Worm (Caenorhabditis elegans) whole organism, late embryonic: ENCODE measurements around the gene F21H7.3.

Experiments
- C38D4.7 ChIP-seq: fragments of 200-800 bp; sonication (Bioruptor generic); optimal IDR thresholded peaks from 2 replicates; lab custom pipeline; 2018; ENCODE audit warnings: mild to moderate bottlenecking, missing genetic modification characterization, moderate library complexity, missing compliant biosample characterization
- K02D7.2 ChIP-seq: sonication (generic microtip); optimal IDR thresholded peaks from 2 replicates; lab custom pipeline; 2017; ENCODE audit warnings: mild to moderate bottlenecking, missing genetic modification characterization, missing compliant biosample characterization
- K09A11.1 ChIP-seq: sonication (generic microtip); optimal IDR thresholded peaks from 2 replicates; lab custom pipeline; 2017; ENCODE audit warnings: antibody characterized with exemption, mild to moderate bottlenecking, missing genetic modification characterization, missing compliant biosample characterization; ENCODE audit not compliant: insufficient read depth
- T23F11.4 ChIP-seq: fragments of 200-800 bp; sonication (Bioruptor generic); optimal IDR thresholded peaks from 2 replicates; lab custom pipeline; 2018; ENCODE audit warnings: mild to moderate bottlenecking, missing genetic modification characterization, missing compliant biosample characterization
- Y22D7AL.16 ChIP-seq: sonication (generic microtip); optimal IDR thresholded peaks from 2 replicates; lab custom pipeline; 2016; ENCODE audit warnings: missing genetic modification characterization, missing compliant biosample characterization
- ahr-1 ChIP-seq: sonication (generic microtip); optimal IDR thresholded peaks from 2 replicates; lab custom pipeline; 2016; ENCODE audit warnings: missing genetic modification characterization, missing compliant biosample characterization
- ama-1 ChIP-seq: fragments of 150-350 bp; optimal IDR thresholded peaks from 2 replicates; lab custom pipeline; 2014
- ceh-14 ChIP-seq: sonication (generic microtip); optimal IDR thresholded peaks from 2 replicates; lab custom pipeline; 2016; ENCODE audit warnings: missing genotype, missing genetic modification characterization, missing compliant biosample characterization
- ceh-18 ChIP-seq: sonication (generic microtip); optimal IDR thresholded peaks from 2 replicates; lab custom pipeline; 2016; ENCODE audit warnings: missing genetic modification characterization, missing compliant biosample characterization
- ceh-19 ChIP-seq: fragments of 200-800 bp; sonication (Bioruptor generic); optimal IDR thresholded peaks from 2 replicates; lab custom pipeline; 2018; ENCODE audit warnings: mild to moderate bottlenecking, missing genetic modification characterization, missing compliant biosample characterization
- ceh-2 ChIP-seq: sonication (generic microtip); optimal IDR thresholded peaks from 2 replicates; lab custom pipeline; 2016; ENCODE audit warnings: missing genotype, missing genetic modification characterization, missing compliant biosample characterization
- ceh-31 ChIP-seq: sonication (generic microtip); optimal IDR thresholded peaks from 2 replicates; lab custom pipeline; 2016; ENCODE audit warnings: missing genetic modification characterization, missing compliant biosample characterization
- ceh-6 ChIP-seq: fragments of 200-800 bp; sonication (Bioruptor generic); optimal IDR thresholded peaks from 2 replicates; lab custom pipeline; 2018; ENCODE audit warnings: mild to moderate bottlenecking, missing genetic modification characterization, missing compliant biosample characterization
- che-1 ChIP-seq: sonication (generic microtip); optimal IDR thresholded peaks from 2 replicates; lab custom pipeline; 2016; ENCODE audit warnings: mild to moderate bottlenecking, missing genetic modification characterization, missing compliant biosample characterization
- dve-1 ChIP-seq: sonication (generic microtip); optimal IDR thresholded peaks from 2 replicates; lab custom pipeline; 2017; ENCODE audit warnings: antibody characterized with exemption, mild to moderate bottlenecking, missing genetic modification characterization, missing compliant biosample characterization
- elt-2 ChIP-seq: sonication (generic microtip); optimal IDR thresholded peaks from 2 replicates; lab custom pipeline; 2016; ENCODE audit warnings: missing genetic modification reagents, missing genetic modification characterization, missing compliant biosample characterization
- elt-4 ChIP-seq: sonication (generic microtip); optimal IDR thresholded peaks from 2 replicates; lab custom pipeline; 2016; ENCODE audit warnings: missing genetic modification characterization, missing compliant biosample characterization
- ets-4 ChIP-seq: sonication (generic microtip); optimal IDR thresholded peaks from 2 replicates; lab custom pipeline; 2016; ENCODE audit warnings: missing genetic modification characterization, missing compliant biosample characterization
- eyg-1 ChIP-seq: sonication (generic microtip); optimal IDR thresholded peaks from 2 replicates; lab custom pipeline; 2016; ENCODE audit warnings: missing genotype, missing genetic modification characterization, missing compliant biosample characterization
- gmeb-2 ChIP-seq: sonication (generic microtip); optimal IDR thresholded peaks from 2 replicates; lab custom pipeline; 2016; ENCODE audit warnings: missing genetic modification characterization, inconsistent platforms, missing compliant biosample characterization
- hlh-13 ChIP-seq: fragments of 200-800 bp; sonication (Bioruptor generic); optimal IDR thresholded peaks from 2 replicates; lab custom pipeline; 2018; ENCODE audit warnings: mild to moderate bottlenecking, missing genetic modification characterization, missing compliant biosample characterization
- hlh-15 ChIP-seq: sonication (generic microtip); optimal IDR thresholded peaks from 2 replicates; lab custom pipeline; 2016; ENCODE audit warnings: missing genetic modification characterization, missing compliant biosample characterization
- hlh-30 ChIP-seq: sonication (generic microtip); optimal IDR thresholded peaks from 2 replicates; lab custom pipeline; 2017; ENCODE audit warnings: antibody characterized with exemption, missing genetic modification characterization, missing compliant biosample characterization; ENCODE audit not compliant: insufficient read depth
- lin-11 ChIP-seq: fragments of 200-800 bp; sonication (Bioruptor generic); optimal IDR thresholded peaks from 2 replicates; lab custom pipeline; 2018; ENCODE audit warnings: mild to moderate bottlenecking, missing genetic modification characterization, missing compliant biosample characterization
- mec-3 ChIP-seq: sonication (generic microtip); optimal IDR thresholded peaks from 2 replicates; lab custom pipeline; 2016; ENCODE audit warnings: borderline replicate concordance, missing genetic modification characterization, missing compliant biosample characterization
- nhr-11 ChIP-seq: fragments of 150-350 bp; optimal IDR thresholded peaks from 2 replicates; lab custom pipeline; 2014; ENCODE audit warnings: missing biosample characterization, missing genetic modification characterization
- pqm-1 ChIP-seq: sonication (generic microtip); optimal IDR thresholded peaks from 2 replicates; lab custom pipeline; 2016; ENCODE audit warnings: missing genetic modification characterization, missing compliant biosample characterization
- pros-1 ChIP-seq: fragments of 150-350 bp; optimal IDR thresholded peaks from 2 replicates; lab custom pipeline; 2014; ENCODE audit warnings: missing biosample characterization, missing genetic modification reagents, missing genetic modification characterization
- ref-2 ChIP-seq: sonication (generic microtip); optimal IDR thresholded peaks from 2 replicates; lab custom pipeline; 2016; ENCODE audit warnings: missing genetic modification characterization, missing compliant biosample characterization
- sdc-2 ChIP-seq: sonication (generic microtip); optimal IDR thresholded peaks from 2 replicates; lab custom pipeline; 2016; ENCODE audit warnings: missing genotype, missing genetic modification characterization, missing compliant biosample characterization
- syd-9 ChIP-seq: sonication (generic microtip); optimal IDR thresholded peaks from 2 replicates; lab custom pipeline; 2016; ENCODE audit warnings: mild to moderate bottlenecking, missing genetic modification characterization, moderate library complexity, missing compliant biosample characterization
- tbx-7 ChIP-seq: sonication (generic microtip); optimal IDR thresholded peaks from 2 replicates; lab custom pipeline; 2016; ENCODE audit warnings: missing genotype, missing genetic modification characterization, missing compliant biosample characterization
- ttx-3 ChIP-seq: sonication (generic microtip); optimal IDR thresholded peaks from 2 replicates; lab custom pipeline; 2016; ENCODE audit warnings: missing genetic modification reagents, missing genetic modification characterization, missing compliant biosample characterization
- unc-3 ChIP-seq, 2 experiments: fragments of 200-800 bp in 1 of 2; sonication (Bioruptor generic) in 1 of 2; sonication (generic microtip) in 1 of 2; conservative IDR thresholded peaks in 1 of 2; optimal IDR thresholded peaks in 1 of 2; 2 replicates each; pipeline versions ENCODE4 v1.3.6 to Lab custom; 2016 to 2022; ENCODE audit warnings: missing compliant biosample characterization in 2 of 2, missing genetic modification characterization in 2 of 2, missing genetic modification reagents in 1 of 2
- unc-42 ChIP-seq: sonication (generic microtip); optimal IDR thresholded peaks from 2 replicates; lab custom pipeline; 2016; ENCODE audit warnings: missing genotype, missing genetic modification characterization, missing compliant biosample characterization
- unc-86 ChIP-seq: sonication (generic microtip); optimal IDR thresholded peaks from 2 replicates; lab custom pipeline; 2016; ENCODE audit warnings: missing genetic modification characterization, missing compliant biosample characterization
- zip-5 ChIP-seq: sonication (generic microtip); optimal IDR thresholded peaks from 2 replicates; lab custom pipeline; 2016; ENCODE audit warnings: missing genetic modification characterization, missing compliant biosample characterization
- ztf-16 ChIP-seq: sonication (generic microtip); optimal IDR thresholded peaks from 2 replicates; lab custom pipeline; 2017; ENCODE audit warnings: missing genetic modification characterization, missing compliant biosample characterization

F21H7.3 gene

ce11 chrV:16235135-16235534 lies at the start of gene F21H7.3:
TSS of gene F21H7.3 (minus strand) at chrV:16235235.
- no peak for TF ChIP-seq elt-4 (tag; lab: Kevin White, UChicago)
- no peak for TF ChIP-seq ceh-19 (GFP tag; lab: Kevin White, UChicago)

- TF ChIP-seq ttx-3 (no peak), hlh-15 (no peak), K02D7.2 (no peak), Y22D7AL.16 (tag; lab: Kevin White, UChicago) (no peak), ahr-1 (tag; lab: Kevin White, UChicago) (no peak), C38D4.7 (no peak), ets-4 (no peak), ceh-18 (tag; lab: Kevin White, UChicago) (no peak), nhr-11 (tag; lab: Kevin White, UChicago) (no peak), unc-86 (tag; lab: Kevin White, UChicago) (no peak), T23F11.4 (GFP tag; lab: Kevin White, UChicago) (no peak), ref-2 (tag; lab: Kevin White, UChicago) (no peak), mec-3 (tag; lab: Kevin White, UChicago) (no peak), K09A11.1 (tag; lab: Kevin White, UChicago) (no peak), pqm-1 (no peak)
- TF ChIP-seq, all 69 proteins: peak for 0
These were observed 47.1 kb upstream of the F21H7.3 start, which contains the start of gene F28G4.2 for ce11 chrV:16282147-16282546. TSS of gene F28G4.2 (minus strand) at chrV:16282321.

- TF ChIP-seq eyg-1 (tag; lab: Kevin White, UChicago), result no peak
- TF ChIP-seq elt-2 (tag; lab: Kevin White, UChicago), result peak; percentile 18
These were observed 42.9 kb upstream of the F21H7.3 start, which contains the start of gene cyp-37B1 for ce11 chrV:16277918-16278317. TSS of gene cyp-37B1 (plus strand) at chrV:16278116.

ce11 chrV:16275347-16275746 lies 40.3 kb upstream of the F21H7.3 start, which contains the start of gene pacl-1:
TSS of gene pacl-1 (minus strand) at chrV:16275447.
- TF ChIP-seq sdc-2 (tag; lab: Kevin White, UChicago) (no peak), ceh-31 (no peak), dve-1 (tag; lab: Kevin White, UChicago) (no peak), elt-4 (tag; lab: Kevin White, UChicago) (no peak), ceh-2 (no peak), gmeb-2 (no peak), ama-1 (no peak), ztf-16 (tag; lab: Kevin White, UChicago) (no peak), mec-3 (tag; lab: Kevin White, UChicago) (no peak), tbx-7 (no peak), unc-86 (tag; lab: Kevin White, UChicago) (no peak), elt-2 (tag; lab: Kevin White, UChicago) (no peak), nhr-11 (tag; lab: Kevin White, UChicago) (no peak)

ce11 chrV:16271121-16271520 lies 36.1 kb upstream of the F21H7.3 start, which contains the start of gene T13F3.6:
TSS of gene T13F3.6 (minus strand) at chrV:16271221.
- TF ChIP-seq che-1 (tag; lab: Kevin White, UChicago), result no peak
- TF ChIP-seq syd-9 (tag; lab: Kevin White, UChicago), result no peak
- no peak for TF ChIP-seq ttx-3
- TF ChIP-seq unc-42, result no peak
- no peak for TF ChIP-seq elt-4 (tag; lab: Kevin White, UChicago)
- no peak for TF ChIP-seq zip-5 (tag; lab: Kevin White, UChicago)
- TF ChIP-seq, all 69 proteins: peak for 0

ce11 chrV:16269556-16269955 lies 34.5 kb upstream of the F21H7.3 start, which contains the start of the genes fbxa-2 and T13F3.8:
TSS of gene fbxa-2 (minus strand) at chrV:16269656.
TSS of gene T13F3.8 (plus strand) at chrV:16269800.
- TF ChIP-seq pros-1 (no peak), ceh-18 (tag; lab: Kevin White, UChicago) (no peak), syd-9 (tag; lab: Kevin White, UChicago) (no peak), hlh-13 (GFP tag; lab: Kevin White, UChicago) (no peak), ets-4 (no peak), ahr-1 (tag; lab: Kevin White, UChicago) (no peak), ama-1 (no peak), nhr-11 (tag; lab: Kevin White, UChicago) (no peak), ceh-14 (no peak), lin-11 (tag; lab: Kevin White, UChicago) (no peak), ceh-6 (no peak), hlh-30 (tag; lab: Kevin White, UChicago) (no peak), unc-3 (GFP tag; conservative IDR thresholded peaks at IDR 0.05; lab: Robert Waterston, UW) (no peak), unc-3 (tag; optimal IDR thresholded peaks at IDR 0.05; lab: Kevin White, UChicago) (no peak), K02D7.2 (no peak), elt-4 (tag; lab: Kevin White, UChicago) (no peak)
- TF ChIP-seq, all 69 proteins: peak for 0
